Worm (Caenorhabditis elegans) whole organism, L3 larva: ENCODE measurements around the gene act-2.
A peak's percentile ranks its signal among the peaks of the same experiment; 100 is the strongest.

ENCODE experiments used
- ama-1 ChIP-seq: fragments of 150-350 bp; optimal IDR thresholded peaks from 2 replicates; lab custom pipeline; 2018
- ceh-16 ChIP-seq: sonication (generic microtip); optimal IDR thresholded peaks from 2 replicates; lab custom pipeline; 2017; ENCODE audit warnings: missing biosample characterization, missing genetic modification characterization
- ceh-28 ChIP-seq: fragments of 150-350 bp; optimal IDR thresholded peaks from 2 replicates; lab custom pipeline; 2014; ENCODE audit warnings: missing biosample characterization, missing genetic modification reagents, missing genetic modification characterization
- ceh-82 ChIP-seq: fragments of 150-350 bp; optimal IDR thresholded peaks from 2 replicates; lab custom pipeline; 2014; ENCODE audit warnings: missing biosample characterization, missing genetic modification characterization
- daf-12 ChIP-seq: fragments of 150-350 bp; optimal IDR thresholded peaks from 2 replicates; lab custom pipeline; 2014; ENCODE audit warnings: missing biosample characterization, missing genetic modification reagents, missing genetic modification characterization
- egl-27 ChIP-seq: sonication (generic microtip); optimal IDR thresholded peaks from 4 replicates; lab custom pipeline; 2017; ENCODE audit warnings: missing biosample characterization, missing genetic modification reagents, missing genetic modification characterization
- egl-5 ChIP-seq: fragments of 150-350 bp; optimal IDR thresholded peaks from 2 replicates; lab custom pipeline; 2017; ENCODE audit warnings: missing biosample characterization, missing genetic modification reagents, missing genetic modification characterization, inconsistent platforms
- elt-2 ChIP-seq: sonication (generic microtip); optimal IDR thresholded peaks from 2 replicates; lab custom pipeline; 2016; ENCODE audit warnings: missing genetic modification reagents, mild to moderate bottlenecking, missing genetic modification characterization, missing compliant biosample characterization
- eor-1 ChIP-seq, 2 experiments: fragments of 150-350 bp; optimal IDR thresholded peaks; 2 replicates each; lab custom pipeline; 2014 to 2018; ENCODE audit warnings: missing biosample characterization in 2 of 2, missing genetic modification characterization in 2 of 2
- fkh-2 ChIP-seq: fragments of 150-350 bp; optimal IDR thresholded peaks from 2 replicates; lab custom pipeline; 2014; ENCODE audit warnings: missing biosample characterization, missing genetic modification reagents, missing genetic modification characterization
- fos-1 ChIP-seq: fragments of 150-350 bp; optimal IDR thresholded peaks from 2 replicates; lab custom pipeline; 2014; ENCODE audit warnings: missing biosample characterization, missing genetic modification characterization
- hmg-11 ChIP-seq: sonication (generic microtip); optimal IDR thresholded peaks from 2 replicates; lab custom pipeline; 2016; ENCODE audit warnings: missing genetic modification characterization, missing compliant biosample characterization
- jun-1 ChIP-seq: fragments of 150-350 bp; optimal IDR thresholded peaks from 2 replicates; lab custom pipeline; 2014; ENCODE audit warnings: missing biosample characterization, missing genetic modification reagents, missing genetic modification characterization
- lin-15B ChIP-seq: fragments of 150-350 bp; optimal IDR thresholded peaks from 2 replicates; lab custom pipeline; 2014; ENCODE audit warnings: missing biosample characterization, missing genetic modification characterization
- lin-39 ChIP-seq: fragments of 150-350 bp; optimal IDR thresholded peaks from 2 replicates; lab custom pipeline; 2018; ENCODE audit warnings: missing biosample characterization, missing genetic modification reagents, missing genetic modification characterization
- lsy-12 ChIP-seq: sonication (generic microtip); optimal IDR thresholded peaks from 2 replicates; lab custom pipeline; 2016; ENCODE audit warnings: mild to moderate bottlenecking, missing genetic modification characterization, missing compliant biosample characterization
- mdl-1 ChIP-seq: fragments of 150-350 bp; optimal IDR thresholded peaks from 2 replicates; lab custom pipeline; 2014; ENCODE audit warnings: missing biosample characterization, missing genetic modification characterization
- mml-1 ChIP-seq: fragments of 150-350 bp; sonication (generic microtip); optimal IDR thresholded peaks from 3 replicates; lab custom pipeline; 2014; ENCODE audit warnings: missing biosample characterization, missing genetic modification characterization
- nfya-1 ChIP-seq: sonication (generic microtip); optimal IDR thresholded peaks from 2 replicates; lab custom pipeline; 2017; ENCODE audit warnings: missing genetic modification characterization, mild to moderate bottlenecking, missing compliant biosample characterization, antibody characterized with exemption, moderate library complexity; ENCODE audit not compliant: insufficient read depth
- nhr-11 ChIP-seq: fragments of 150-350 bp; optimal IDR thresholded peaks from 2 replicates; lab custom pipeline; 2014; ENCODE audit warnings: missing biosample characterization, missing genetic modification characterization
- nhr-12 ChIP-seq: fragments of 150-350 bp; optimal IDR thresholded peaks from 2 replicates; lab custom pipeline; 2014; ENCODE audit warnings: missing biosample characterization, missing genetic modification characterization
- nhr-23 ChIP-seq: fragments of 150-350 bp; optimal IDR thresholded peaks from 2 replicates; lab custom pipeline; 2014; ENCODE audit warnings: missing biosample characterization, missing genetic modification reagents, missing genetic modification characterization
- nhr-237 ChIP-seq: fragments of 150-350 bp; optimal IDR thresholded peaks from 2 replicates; lab custom pipeline; 2014; ENCODE audit warnings: missing biosample characterization, missing genetic modification characterization
- nhr-28 ChIP-seq: fragments of 150-350 bp; optimal IDR thresholded peaks from 2 replicates; lab custom pipeline; 2014; ENCODE audit warnings: missing biosample characterization, missing genetic modification characterization
- nhr-43 ChIP-seq: sonication (generic microtip); optimal IDR thresholded peaks from 2 replicates; lab custom pipeline; 2016; ENCODE audit warnings: mild to moderate bottlenecking, missing genetic modification characterization, missing compliant biosample characterization; ENCODE audit not compliant: poor library complexity, severe bottlenecking
- nhr-67 ChIP-seq: fragments of 150-350 bp; optimal IDR thresholded peaks from 2 replicates; lab custom pipeline; 2014; ENCODE audit warnings: missing biosample characterization, missing genetic modification characterization
- nhr-76 ChIP-seq: fragments of 150-350 bp; sonication (generic microtip); optimal IDR thresholded peaks from 5 replicates; lab custom pipeline; 2014; ENCODE audit warnings: missing biosample characterization, missing genetic modification characterization
- nhr-77 ChIP-seq: fragments of 150-350 bp; optimal IDR thresholded peaks from 2 replicates; lab custom pipeline; 2014; ENCODE audit warnings: missing biosample characterization, missing genetic modification characterization
- pha-4 ChIP-seq: fragments of 150-350 bp; optimal IDR thresholded peaks from 2 replicates; lab custom pipeline; 2014; ENCODE audit warnings: missing biosample characterization, missing genetic modification reagents, missing genetic modification characterization
- pqm-1 ChIP-seq: fragments of 150-350 bp; optimal IDR thresholded peaks from 2 replicates; lab custom pipeline; 2017; ENCODE audit warnings: missing biosample characterization, missing genetic modification characterization, inconsistent platforms
- sea-2 ChIP-seq: fragments of 150-350 bp; sonication (generic microtip); optimal IDR thresholded peaks from 4 replicates; lab custom pipeline; 2014; ENCODE audit warnings: missing biosample characterization, missing genetic modification reagents, missing genetic modification characterization
- tbx-2 ChIP-seq: sonication (generic microtip); optimal IDR thresholded peaks from 2 replicates; lab custom pipeline; 2016; ENCODE audit warnings: mild to moderate bottlenecking, missing genetic modification characterization, missing compliant biosample characterization
- unc-39 ChIP-seq: sonication (generic microtip); optimal IDR thresholded peaks from 4 replicates; lab custom pipeline; 2017; ENCODE audit warnings: missing biosample characterization, missing genetic modification characterization
- zag-1 ChIP-seq: fragments of 150-350 bp; optimal IDR thresholded peaks from 2 replicates; lab custom pipeline; 2014; ENCODE audit warnings: missing biosample characterization, missing genetic modification characterization
- ztf-11 ChIP-seq: fragments of 150-350 bp; optimal IDR thresholded peaks from 2 replicates; lab custom pipeline; 2014; ENCODE audit warnings: missing biosample characterization, missing genetic modification characterization
- ztf-4 ChIP-seq: fragments of 150-350 bp; optimal IDR thresholded peaks from 2 replicates; lab custom pipeline; 2014; ENCODE audit warnings: missing biosample characterization, missing genetic modification characterization

act-2 gene

DNA sequence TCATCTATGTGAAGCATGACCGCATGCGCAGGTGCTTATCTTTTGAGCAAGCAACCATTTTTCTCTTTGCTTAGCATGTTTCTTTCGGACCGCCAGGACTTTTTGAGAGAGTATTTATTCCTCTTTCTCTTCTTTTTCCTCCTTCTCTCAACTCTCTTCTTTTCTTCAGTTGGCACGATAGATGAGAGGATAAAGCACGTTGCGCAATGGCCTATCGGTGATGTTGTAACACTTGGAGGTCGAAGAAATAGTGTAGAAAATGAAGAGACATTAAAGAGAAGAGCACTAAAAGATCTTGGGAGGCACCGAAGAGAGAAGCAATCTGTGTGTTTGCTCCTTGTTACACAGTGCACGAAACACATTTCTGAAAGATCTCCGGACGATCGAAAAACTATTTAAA is 5.7 kb upstream of the act-2 start:
- TF ChIP-seq egl-27 (tag; lab: Kevin White, UChicago): no peak
- TF ChIP-seq nhr-237 (tag; lab: Kevin White, UChicago): no peak
- TF ChIP-seq nfya-1 (tag; lab: Kevin White, UChicago): peak; percentile 73
- no peak for TF ChIP-seq sea-2 (GFP tag; lab: Kevin White, UChicago)
- TF ChIP-seq mdl-1 (tag; lab: Kevin White, UChicago): peak; percentile 57
- no peak for TF ChIP-seq ceh-82 (tag; lab: Kevin White, UChicago)
- TF ChIP-seq jun-1 (tag; lab: Kevin White, UChicago): no peak
- no peak for TF ChIP-seq zag-1 (tag; lab: Kevin White, UChicago)
- no peak for TF ChIP-seq ceh-28 (tag; lab: Kevin White, UChicago)
- TF ChIP-seq hmg-11 (tag; lab: Kevin White, UChicago): peak; percentile 21
- no peak for TF ChIP-seq elt-2 (tag; lab: Kevin White, UChicago)
- no peak for TF ChIP-seq ztf-11
- no peak for TF ChIP-seq unc-39 (tag; lab: Kevin White, UChicago)
- no peak for TF ChIP-seq ztf-4 (tag; lab: Kevin White, UChicago)
- TF ChIP-seq lsy-12 (tag; lab: Kevin White, UChicago): no peak
- no peak for TF ChIP-seq mml-1
- no peak for TF ChIP-seq nhr-43 (tag; lab: Kevin White, UChicago)
- peak; percentile 71 for TF ChIP-seq lin-39 (tag; lab: Kevin White, UChicago)
- no peak for TF ChIP-seq nhr-67 (tag; lab: Kevin White, UChicago)

ce11 chrV:11082964-11083363 is 5.0 kb upstream of the act-2 start:
- no peak for TF ChIP-seq hmg-11 (tag; lab: Kevin White, UChicago)
- no peak for TF ChIP-seq nhr-23 (tag; lab: Kevin White, UChicago)
- no peak for TF ChIP-seq egl-5
- no peak for TF ChIP-seq ztf-4 (tag; lab: Kevin White, UChicago)
- TF ChIP-seq eor-1 (tag; optimal IDR thresholded peaks at IDR 0.05; lab: Kevin White, UChicago): no peak
- TF ChIP-seq fkh-2 (tag; lab: Kevin White, UChicago): no peak
- TF ChIP-seq elt-2 (tag; lab: Kevin White, UChicago): no peak
- no peak for TF ChIP-seq ceh-82 (tag; lab: Kevin White, UChicago)
- TF ChIP-seq nhr-237 (tag; lab: Kevin White, UChicago): no peak
- TF ChIP-seq daf-12 (tag; lab: Kevin White, UChicago): no peak
- TF ChIP-seq nhr-76 (tag; lab: Kevin White, UChicago): no peak
- no peak for TF ChIP-seq nhr-28 (tag; lab: Kevin White, UChicago)
- no peak for TF ChIP-seq unc-39 (tag; lab: Kevin White, UChicago)
- no peak for TF ChIP-seq tbx-2 (tag; lab: Kevin White, UChicago)

DNA sequence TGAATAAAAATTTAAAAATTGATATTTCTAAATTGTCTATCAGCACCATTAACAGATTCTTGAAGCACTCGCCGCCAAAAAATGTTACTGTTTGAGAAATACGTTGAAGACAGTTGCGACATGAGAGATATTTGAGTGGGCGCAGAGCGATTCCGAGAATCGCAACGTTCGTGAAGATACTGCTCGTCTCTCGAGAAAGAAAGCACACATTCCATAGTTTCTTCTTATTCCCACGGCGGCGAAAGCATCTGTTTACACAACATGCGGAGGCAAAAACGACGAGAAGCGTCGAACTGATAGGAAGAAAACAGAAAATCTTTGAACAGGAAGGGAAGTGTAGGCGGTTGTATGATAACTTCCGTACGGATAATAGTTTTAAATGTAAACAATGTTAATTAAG is 4.5 kb upstream of the act-2 start:
- TF ChIP-seq elt-2 (tag; lab: Kevin White, UChicago) (no peak), ama-1 (lab: Kevin White, UChicago) (peak; percentile 75), nhr-76 (tag; lab: Kevin White, UChicago) (no peak), ztf-4 (tag; lab: Kevin White, UChicago) (no peak), ceh-16 (no peak), nfya-1 (tag; lab: Kevin White, UChicago) (peak; percentile 12), nhr-77 (no peak), nhr-12 (tag; lab: Kevin White, UChicago) (no peak), fkh-2 (tag; lab: Kevin White, UChicago) (no peak), lin-15B (peak; percentile 7), nhr-11 (tag; lab: Kevin White, UChicago) (peak; percentile 90), lsy-12 (tag; lab: Kevin White, UChicago) (no peak), daf-12 (tag; lab: Kevin White, UChicago) (no peak), ceh-28 (tag; lab: Kevin White, UChicago) (peak; percentile 1), pha-4 (peak; percentile 36), tbx-2 (tag; lab: Kevin White, UChicago) (peak; percentile 17)

DNA sequence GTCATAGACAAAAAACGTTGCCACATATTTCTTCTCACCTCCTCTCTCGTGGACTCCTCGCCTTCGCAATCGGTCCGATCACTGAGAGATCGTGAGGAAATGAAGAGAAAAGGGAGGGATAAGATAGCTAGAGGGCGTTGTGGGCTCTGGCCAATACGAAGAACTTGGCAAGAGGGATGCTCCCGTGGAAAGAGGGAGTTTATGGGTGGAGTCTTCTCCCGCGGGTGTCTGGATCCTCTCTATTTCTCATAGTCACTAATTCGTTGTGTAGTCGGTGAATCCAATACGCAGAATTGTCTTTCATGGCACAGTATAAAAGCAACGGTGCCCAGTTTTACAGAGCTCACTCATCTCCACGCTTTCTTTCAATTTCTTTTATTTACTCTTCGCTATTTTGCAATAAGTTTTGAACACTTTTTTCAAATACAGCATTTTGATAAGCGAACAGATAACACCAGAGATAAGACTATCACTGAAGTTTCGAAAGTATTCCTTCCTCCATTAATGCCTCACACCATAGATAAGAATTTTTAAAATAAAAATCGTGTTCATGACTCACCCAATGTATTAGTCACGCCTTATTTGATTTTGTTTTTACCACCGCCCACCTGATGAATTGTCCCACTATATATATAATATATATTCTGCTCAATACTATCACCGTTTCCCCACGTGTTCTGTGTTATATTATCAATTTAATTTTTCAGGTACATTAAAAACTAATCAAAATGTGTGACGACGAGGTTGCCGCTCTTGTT is 2.6 kb upstream of the act-2 start, which contains the start of gene act-1:
Gene act-1 (plus strand): TSS at position 708 of the 758 bp plus-strand sequence.
- TF ChIP-seq pha-4: peak; percentile 44
- TF ChIP-seq fos-1: peak; percentile 32
- peak; percentile 6 for TF ChIP-seq ama-1 (lab: Kevin White, UChicago)
- peak; percentile 80 for TF ChIP-seq nfya-1 (tag; lab: Kevin White, UChicago)
- TF ChIP-seq ceh-16: no peak
- peak; percentile 78 for TF ChIP-seq pqm-1 (tag; lab: Kevin White, UChicago)
- TF ChIP-seq nhr-11 (tag; lab: Kevin White, UChicago): peak; percentile 65
- TF ChIP-seq fkh-2 (tag; lab: Kevin White, UChicago): no peak
- TF ChIP-seq jun-1 (tag; lab: Kevin White, UChicago): peak; percentile 40
- peak; percentile 31 for TF ChIP-seq hmg-11 (tag; lab: Kevin White, UChicago)
- TF ChIP-seq elt-2 (tag; lab: Kevin White, UChicago): peak; percentile 89
- TF ChIP-seq lin-39 (tag; lab: Kevin White, UChicago): no peak
- TF ChIP-seq, all 47 proteins: peak for 9
